Fruit fly (Drosophila melanogaster): Measurements from ENCODE around the gene p38a.
A peak's percentile ranks its signal among the peaks of the same experiment; 100 is the strongest.

dm6 chr3R:24144542-24144941, 7.6 kb downstream of the p38a start:
- peak; percentile 76 for TF ChIP-seq CG3032 (tag; optimal IDR thresholded peaks at IDR 0.05)
- no peak for TF ChIP-seq CG6854 (GFP tag; optimal IDR thresholded peaks at IDR 0.05)
- no peak for TF ChIP-seq Blimp-1 (GFP tag; optimal IDR thresholded peaks at IDR 0.05)
- TF ChIP-seq CG6792 (GFP tag; optimal IDR thresholded peaks at IDR 0.05), result peak; percentile 31
- TF ChIP-seq Gug (GFP tag; IDR thresholded peaks at IDR 0.05), result peak; percentile 57
- peak; percentile 80 for TF ChIP-seq fd59A (GFP tag; optimal IDR thresholded peaks at IDR 0.05)
- peak; percentile 58 for TF ChIP-seq CG11762 (GFP tag; optimal IDR thresholded peaks at IDR 0.05; ENCODE audit: insufficient read depth)
- TF ChIP-seq CG8119 (GFP tag; IDR thresholded peaks at IDR 0.05), result peak; percentile 81
- peak; percentile 0 for TF ChIP-seq Smox (GFP tag; optimal IDR thresholded peaks at IDR 0.05)
- TF ChIP-seq fd85E (GFP tag; optimal IDR thresholded peaks at IDR 0.05), result no peak
- TF ChIP-seq svp (GFP tag), result peak; percentile 80
